Fruit fly (Drosophila melanogaster) whole organism, pupa: Measurements from ENCODE around the gene sro.

Experiments
- CG10348 ChIP-seq: fragments of 200-800 bp; sonication (Bioruptor generic); IDR thresholded peaks from 2 replicates; pipeline ENCODE4 v1.3.6; 2022; ENCODE audit warnings: missing biosample characterization, missing genetic modification characterization
- CG12605 ChIP-seq: fragments of 200-800 bp; sonication (Bioruptor generic); IDR thresholded peaks from 2 replicates; pipeline ENCODE4 v1.3.6; 2022; ENCODE audit warnings: missing biosample characterization, missing genetic modification characterization
- CG13204 ChIP-seq: fragments of 200-800 bp; sonication (Bioruptor generic); optimal IDR thresholded peaks from 2 replicates; lab custom pipeline; 2018; ENCODE audit warnings: missing biosample characterization, mild to moderate bottlenecking, missing genetic modification characterization, moderate library complexity
- CG14655 ChIP-seq: fragments of 200-800 bp; sonication (Bioruptor generic); optimal IDR thresholded peaks from 3 replicates; lab custom pipeline; 2017; ENCODE audit warnings: mild to moderate bottlenecking, missing biosample characterization, missing genetic modification reagents, missing genetic modification characterization
- CG15710 ChIP-seq: fragments of 200-800 bp; sonication (Bioruptor generic); optimal IDR thresholded peaks from 2 replicates; lab custom pipeline; 2018; ENCODE audit warnings: missing biosample characterization, mild to moderate bottlenecking, missing genetic modification characterization, moderate library complexity
- CG17806 ChIP-seq: fragments of 200-800 bp; sonication (Bioruptor generic); optimal IDR thresholded peaks from 2 replicates; lab custom pipeline; 2018; ENCODE audit warnings: missing biosample characterization, mild to moderate bottlenecking, missing genetic modification characterization, moderate library complexity
- CG34367 ChIP-seq: fragments of 200-800 bp; sonication (Bioruptor generic); optimal IDR thresholded peaks from 2 replicates; lab custom pipeline; 2018; ENCODE audit warnings: missing biosample characterization, mild to moderate bottlenecking, missing genetic modification characterization
- CG4496 ChIP-seq: fragments of 200-800 bp; sonication (Bioruptor generic); IDR thresholded peaks from 3 replicates; pipeline ENCODE4 v1.3.6; 2022; ENCODE audit warnings: missing biosample characterization, missing genetic modification characterization
- CG8159 ChIP-seq: fragments of 200-800 bp; sonication (Bioruptor generic); optimal IDR thresholded peaks from 3 replicates; lab custom pipeline; 2018; ENCODE audit warnings: missing biosample characterization, mild to moderate bottlenecking, missing genetic modification characterization, moderate library complexity
- CG8301 ChIP-seq: fragments of 200-800 bp; sonication (Bioruptor generic); optimal IDR thresholded peaks from 2 replicates; lab custom pipeline; 2018; ENCODE audit warnings: missing biosample characterization, mild to moderate bottlenecking, missing genetic modification characterization
- EcR ChIP-seq: fragments of 200-800 bp; sonication (Bioruptor generic); optimal IDR thresholded peaks from 3 replicates; lab custom pipeline; 2019; ENCODE audit warnings: missing biosample characterization, missing genetic modification characterization, mild to moderate bottlenecking, moderate library complexity, missing genetic modification reagents
- Ets98B ChIP-seq: fragments of 200-800 bp; sonication (Bioruptor generic); IDR thresholded peaks from 2 replicates; pipeline ENCODE4 v1.3.6; 2022; ENCODE audit warnings: missing biosample characterization, missing genetic modification characterization
- Pif1B ChIP-seq: fragments of 200-800 bp; sonication (Bioruptor generic); optimal IDR thresholded peaks from 3 replicates; lab custom pipeline; 2016; ENCODE audit warnings: missing biosample characterization, missing genetic modification characterization
- rn ChIP-seq: fragments of 200-800 bp; sonication (Bioruptor generic); IDR thresholded peaks from 2 replicates; pipeline ENCODE4 v1.3.6; 2022; ENCODE audit warnings: missing biosample characterization, missing genetic modification characterization

dm6 chr3R:29775755-29776686 is 18.4 kb upstream of the sro start:
- TF ChIP-seq CG15710 (no peak), CG8159 (tag; lab: Kevin White, UChicago) (peak; percentile 59), CG10348 (GFP tag; lab: Robert Waterston, UW) (no peak), CG4496 (GFP tag; lab: Robert Waterston, UW) (no peak), Pif1B (no peak), CG13204 (GFP tag; lab: Kevin White, UChicago) (no peak), CG12605 (GFP tag; lab: Robert Waterston, UW) (no peak), CG34367 (tag; lab: Kevin White, UChicago) (no peak), rn (GFP tag; lab: Robert Waterston, UW) (no peak), CG17806 (peak; percentile 5), Ets98B (no peak), CG14655 (GFP tag; lab: Kevin White, UChicago) (peak; percentile 7), EcR (GFP tag; lab: Kevin White, UChicago) (no peak), CG8301 (tag; lab: Kevin White, UChicago) (no peak)
